Worm (Caenorhabditis elegans) whole organism, early embryonic: ENCODE data around the gene svh-11.

ENCODE experiments used
- ama-1 ChIP-seq: fragments of 150-350 bp; optimal IDR thresholded peaks from 2 replicates; lab custom pipeline; 2014
- hmg-4 ChIP-seq: fragments of 200-800 bp; sonication (Bioruptor generic); optimal IDR thresholded peaks from 2 replicates; lab custom pipeline; 2018; ENCODE audit warnings: mild to moderate bottlenecking, missing genetic modification characterization, missing compliant biosample characterization
- scrt-1 ChIP-seq: fragments of 200-800 bp; sonication (Bioruptor generic); IDR thresholded peaks from 2 replicates; pipeline ENCODE4 v1.3.6; 2022; ENCODE audit warnings: missing genetic modification characterization, missing compliant biosample characterization
- tbx-37 ChIP-seq: fragments of 200-800 bp; sonication (Bioruptor generic); conservative IDR thresholded peaks from 2 replicates; pipeline ENCODE4 v1.3.6; 2022; ENCODE audit warnings: missing genetic modification reagents, missing genetic modification characterization, missing compliant biosample characterization

ce11 chrV:2192117-2192516 lies 14.8 kb upstream of the svh-11 start, which contains the start of gene nhr-13:
- TF ChIP-seq scrt-1 (GFP tag; lab: Robert Waterston, UW), result no peak
- TF ChIP-seq tbx-37 (GFP tag; lab: Robert Waterston, UW), result no peak
- TF ChIP-seq ama-1 (lab: Kevin White, UChicago), result no peak
- no peak for TF ChIP-seq hmg-4 (GFP tag; lab: Kevin White, UChicago)
